Fruit fly (Drosophila melanogaster): ENCODE measurements around the gene RhoL.
A peak's percentile ranks its signal among the peaks of the same experiment; 100 is the strongest.

The RhoL gene

DNA sequence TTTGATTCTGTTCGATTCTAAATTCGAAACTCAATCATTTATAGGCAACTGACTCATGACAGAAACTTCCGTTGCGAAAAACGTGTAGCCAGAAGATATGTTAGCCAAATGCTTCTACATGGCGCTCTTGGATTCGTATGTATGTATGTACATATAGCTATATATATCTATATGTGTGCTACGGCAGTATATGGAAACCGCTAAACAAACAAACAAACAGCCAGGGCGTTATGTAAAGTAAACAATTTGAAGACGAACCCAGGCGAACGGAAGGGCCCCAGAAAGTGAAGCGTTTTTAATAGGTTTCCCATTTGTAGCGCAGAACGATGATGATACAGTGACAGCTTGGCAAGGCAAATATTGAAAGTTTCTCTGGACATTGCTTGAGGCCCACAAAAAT lies 27.5 kb upstream of the RhoL start (continued):
- TF ChIP-seq CG2712 (tag; optimal IDR thresholded peaks at IDR 0.05) = no peak
- TF ChIP-seq CG7963 (GFP tag; IDR thresholded peaks at IDR 0.05; ENCODE audit: partially characterized antibody) = no peak
- TF ChIP-seq en (GFP tag; optimal IDR thresholded peaks at IDR 0.05) = no peak
- TF ChIP-seq Ets65A (GFP tag) = peak; percentile 80
- no peak for TF ChIP-seq CG9932 (GFP tag; IDR thresholded peaks at IDR 0.05)
- TF ChIP-seq wek (GFP tag; optimal IDR thresholded peaks at IDR 0.05) = no peak
- TF ChIP-seq lab (GFP tag; optimal IDR thresholded peaks at IDR 0.05) = peak; percentile 6
- no peak for TF ChIP-seq BtbVII (GFP tag; optimal IDR thresholded peaks at IDR 0.05)
- TF ChIP-seq Nf-YA (GFP tag; IDR thresholded peaks at IDR 0.05) = no peak
- TF ChIP-seq Bteb2 (GFP tag; optimal IDR thresholded peaks at IDR 0.05) = no peak
- TF ChIP-seq CG4282 (GFP tag; optimal IDR thresholded peaks at IDR 0.05) = no peak
- peak; percentile 7 for TF ChIP-seq CG3281 (GFP tag; optimal IDR thresholded peaks at IDR 0.05)
- no peak for TF ChIP-seq MESR4 (GFP tag; optimal IDR thresholded peaks at IDR 0.05)
- TF ChIP-seq cg (GFP tag; optimal IDR thresholded peaks at IDR 0.05) = peak; percentile 15
- no peak for TF ChIP-seq Dref (GFP tag; IDR thresholded peaks at IDR 0.05)
- no peak for TF ChIP-seq CG10462 (GFP tag; optimal IDR thresholded peaks at IDR 0.05)
- no peak for TF ChIP-seq peb (GFP tag; IDR thresholded peaks at IDR 0.05)
- TF ChIP-seq CG2129 (GFP tag; IDR thresholded peaks at IDR 0.05; ENCODE audit: partially characterized antibody) = no peak
- TF ChIP-seq CG4707 (GFP tag; optimal IDR thresholded peaks at IDR 0.05) = no peak
- TF ChIP-seq CG14050 (GFP tag; IDR thresholded peaks at IDR 0.05) = no peak
- no peak for TF ChIP-seq Aef1 (GFP tag; IDR thresholded peaks at IDR 0.05)
- TF ChIP-seq CG34224 (GFP tag; IDR thresholded peaks at IDR 0.05; ENCODE audit: partially characterized antibody) = no peak
- TF ChIP-seq pfk (GFP tag; optimal IDR thresholded peaks at IDR 0.05) = no peak
- TF ChIP-seq CG6254 (GFP tag; optimal IDR thresholded peaks at IDR 0.05) = no peak
- no peak for TF ChIP-seq otp (GFP tag; IDR thresholded peaks at IDR 0.05)
- no peak for TF ChIP-seq Ravus (GFP tag; IDR thresholded peaks at IDR 0.05)
- TF ChIP-seq insv (GFP tag; optimal IDR thresholded peaks at IDR 0.05) = no peak
- no peak for TF ChIP-seq CG13424 (tag; optimal IDR thresholded peaks at IDR 0.05)
- no peak for TF ChIP-seq Sry-δ (GFP tag; optimal IDR thresholded peaks at IDR 0.05)
- TF ChIP-seq usp (GFP tag; optimal IDR thresholded peaks at IDR 0.05) = no peak
- TF ChIP-seq CG4617 (GFP tag; optimal IDR thresholded peaks at IDR 0.05; ENCODE audit: borderline replicate concordance) = no peak
- no peak for TF ChIP-seq CG10366 (GFP tag; IDR thresholded peaks at IDR 0.05)
- no peak for TF ChIP-seq CG4404 (GFP tag; IDR thresholded peaks at IDR 0.05)
- peak; percentile 51 for TF ChIP-seq cwo (GFP tag; optimal IDR thresholded peaks at IDR 0.05)
- TF ChIP-seq chn (GFP tag; optimal IDR thresholded peaks at IDR 0.05) = no peak
- no peak for TF ChIP-seq cas (GFP tag; IDR thresholded peaks at IDR 0.05)
- TF ChIP-seq Kr (GFP tag; optimal IDR thresholded peaks at IDR 0.05) = no peak
- no peak for TF ChIP-seq zfh2 (GFP tag; optimal IDR thresholded peaks at IDR 0.05)
- no peak for TF ChIP-seq CG42726 (GFP tag; IDR thresholded peaks at IDR 0.05; ENCODE audit: partially characterized antibody)
- TF ChIP-seq HLHmδ (GFP tag; optimal IDR thresholded peaks at IDR 0.05) = no peak
- no peak for TF ChIP-seq Deaf1 (tag; optimal IDR thresholded peaks at IDR 0.05)
- no peak for TF ChIP-seq ham (GFP tag; IDR thresholded peaks at IDR 0.05)
- no peak for TF ChIP-seq Lim3 (GFP tag; IDR thresholded peaks at IDR 0.05)
- no peak for TF ChIP-seq grau (tag; optimal IDR thresholded peaks at IDR 0.05)
- TF ChIP-seq slou (GFP tag; optimal IDR thresholded peaks at IDR 0.05) = no peak
- peak; percentile 74 for TF ChIP-seq Med (GFP tag)
- no peak for TF ChIP-seq Gsc (GFP tag; IDR thresholded peaks at IDR 0.05)
- TF ChIP-seq tll (GFP tag; optimal IDR thresholded peaks at IDR 0.05) = no peak
- no peak for TF ChIP-seq HmgZ (tag; optimal IDR thresholded peaks at IDR 0.05)
- no peak for TF ChIP-seq CG11456 (GFP tag; IDR thresholded peaks at IDR 0.05)
- TF ChIP-seq CG6813 (GFP tag; optimal IDR thresholded peaks at IDR 0.05) = no peak
- no peak for TF ChIP-seq CG3838 (GFP tag; optimal IDR thresholded peaks at IDR 0.05)
